Worm (Caenorhabditis elegans): ENCODE measurements around the gene T28C6.5.
"Not testable (repeated sequence)": the region's sequence is repeated elsewhere in the genome, so short reads cannot be mapped to it uniquely, and the experiment has no call there.

T28C6.5 gene

ce11 chrIV:8784855-8785327, 36.4 kb upstream of the T28C6.5 start, which contains the start of gene C33D9.13:
TSS of gene C33D9.13 (minus strand) at chrIV:8785277.
- no peak for TF ChIP-seq tbx-9 (tag; optimal IDR thresholded peaks at IDR 0.05; ENCODE audit: borderline replicate concordance)
- peak; percentile 92 for TF ChIP-seq cebp-1 (GFP tag; IDR thresholded peaks at IDR 0.05)
- peak; percentile 98 for TF ChIP-seq cebp-1 (tag; optimal IDR thresholded peaks at IDR 0.05)

- TF ChIP-seq cebp-1 (GFP tag; IDR thresholded peaks at IDR 0.05) (0 out of 2 replicates have a peak, but pooled peaks have one; percentile 59), cebp-1 (tag; optimal IDR thresholded peaks at IDR 0.05) (peak; percentile 87), ceh-79 (tag; optimal IDR thresholded peaks at IDR 0.05) (no peak), nhr-179 (tag; optimal IDR thresholded peaks at IDR 0.05) (no peak), rcor-1 (GFP tag; IDR thresholded peaks at IDR 0.05) (no peak), hmg-1.2 (GFP tag; IDR thresholded peaks at IDR 0.05) (peak; percentile 74; the same call in 1 of the 2 replicates), aptf-2 (GFP tag; conservative IDR thresholded peaks at IDR 0.05) (no peak)
Measured at ce11 chrIV:8786654-8787053, 34.6 kb upstream of the T28C6.5 start, which contains the start of gene C33D9.8. TSS of gene C33D9.8 (minus strand) at chrIV:8786752.

- not testable (repeated sequence) for TF ChIP-seq Y56A3A.18 (GFP tag; IDR thresholded peaks at IDR 0.05); sptf-2 (GFP tag; optimal IDR thresholded peaks at IDR 0.05); snpc-1.3 (tag; optimal IDR thresholded peaks at IDR 0.05; ENCODE audit: insufficient read depth)
Measured at ce11 chrIV:8788048-8788447, 33.2 kb upstream of the T28C6.5 start, which contains the start of gene C33D9.10. TSS of gene C33D9.10 (minus strand) at chrIV:8788148.

ce11 chrIV:8790144-8790543, 31.1 kb upstream of the T28C6.5 start, which contains the start of gene sru-35:
TSS of gene sru-35 (minus strand) at chrIV:8790244.
- TF ChIP-seq nhr-80 (tag; optimal IDR thresholded peaks at IDR 0.05) (no peak), F33H1.4 (GFP tag; IDR thresholded peaks at IDR 0.05) (no peak), B0019.2 (GFP tag; conservative IDR thresholded peaks at IDR 0.05) (no peak), ztf-28 (GFP tag; IDR thresholded peaks at IDR 0.05) (no peak), tlf-1 (GFP tag; optimal IDR thresholded peaks at IDR 0.05) (no peak), egrh-3 (GFP tag; IDR thresholded peaks at IDR 0.05) (no peak), bed-2 (GFP tag; IDR thresholded peaks at IDR 0.05) (no peak), tbp1 (GFP tag; optimal IDR thresholded peaks at IDR 0.05) (no peak), lag-1 (GFP tag; IDR thresholded peaks at IDR 0.05) (no peak), sea-2 (GFP tag; IDR thresholded peaks at IDR 0.05) (no peak)

- TF ChIP-seq cebp-1 (GFP tag; IDR thresholded peaks at IDR 0.05): no peak
- TF ChIP-seq cebp-1 (tag; optimal IDR thresholded peaks at IDR 0.05): no peak
- no peak for TF ChIP-seq let-607 (tag; optimal IDR thresholded peaks at IDR 0.05)
- no peak for TF ChIP-seq rec-8 (tag; optimal IDR thresholded peaks at IDR 0.05)
Measured at ce11 chrIV:8792808-8793207, 28.4 kb upstream of the T28C6.5 start, which contains the start of gene C33D9.3. TSS of gene C33D9.3 (minus strand) at chrIV:8792908.

ce11 chrIV:8793223-8793622, 28.0 kb upstream of the T28C6.5 start:
- TF ChIP-seq dox-1 (GFP tag; IDR thresholded peaks at IDR 0.05) (0 out of 2 replicates have a peak, but pooled peaks have one; percentile 21), lin-40 (tag; optimal IDR thresholded peaks at IDR 0.05) (peak; percentile 17), nhr-80 (tag; optimal IDR thresholded peaks at IDR 0.05) (peak; percentile 94), ztf-26 (tag; optimal IDR thresholded peaks at IDR 0.05) (peak; percentile 41), Y56A3A.18 (GFP tag; IDR thresholded peaks at IDR 0.05) (no peak), ceh-100 (GFP tag; IDR thresholded peaks at IDR 0.05) (no peak)
